Worm (Caenorhabditis elegans) whole organism, L4 larva: ENCODE data around the gene C55A6.10.

Source experiments
- D1046.2 ChIP-seq: fragments of 200-800 bp; sonication (Bioruptor generic); IDR thresholded peaks from 2 replicates; pipeline ENCODE4 v1.3.6; 2022; ENCODE audit warnings: missing genetic modification characterization, missing compliant biosample characterization
- F10B5.3 ChIP-seq: sonication (generic microtip); optimal IDR thresholded peaks from 2 replicates; lab custom pipeline; 2016; ENCODE audit warnings: mild to moderate bottlenecking, missing genetic modification characterization, missing compliant biosample characterization
- F44E2.7 ChIP-seq: fragments of 200-800 bp; sonication (Bioruptor generic); IDR thresholded peaks from 2 replicates; pipeline ENCODE4 v2.1.2; 2022; ENCODE audit warnings: missing genetic modification characterization, missing compliant biosample characterization
- F49E8.2 ChIP-seq: sonication (generic microtip); optimal IDR thresholded peaks from 2 replicates; lab custom pipeline; 2016; ENCODE audit warnings: missing compliant biosample characterization, mild to moderate bottlenecking, missing genetic modification characterization, borderline replicate concordance
- T26A8.4 ChIP-seq: fragments of 200-800 bp; sonication (Bioruptor generic); IDR thresholded peaks from 2 replicates; pipeline ENCODE4 v1.3.6; 2022; ENCODE audit warnings: missing genetic modification characterization, missing compliant biosample characterization
- Y5F2A.4 ChIP-seq: fragments of 200-800 bp; sonication (Bioruptor generic); optimal IDR thresholded peaks from 2 replicates; lab custom pipeline; 2018; ENCODE audit warnings: mild to moderate bottlenecking, missing genetic modification characterization, missing compliant biosample characterization
- ZK337.2 ChIP-seq: fragments of 200-800 bp; sonication (Bioruptor generic); IDR thresholded peaks from 2 replicates; pipeline ENCODE4 v1.3.6; 2022; ENCODE audit warnings: missing genetic modification reagents, missing genetic modification characterization, missing compliant biosample characterization
- aha-1 ChIP-seq: fragments of 150-350 bp; peaks from one replicate; lab custom pipeline; 2014; ENCODE audit warnings: missing biosample characterization, missing genetic modification characterization
- ceh-20 ChIP-seq: fragments of 200-800 bp; sonication (Bioruptor generic); IDR thresholded peaks from 2 replicates; pipeline ENCODE4 v1.3.6; 2022; ENCODE audit warnings: missing genetic modification reagents, missing genetic modification characterization, missing compliant biosample characterization
- ceh-28 ChIP-seq: fragments of 150-350 bp; optimal IDR thresholded peaks from 2 replicates; lab custom pipeline; 2014; ENCODE audit warnings: missing biosample characterization, missing genetic modification reagents, missing genetic modification characterization
- ceh-32 ChIP-seq: sonication (generic microtip); optimal IDR thresholded peaks from 2 replicates; lab custom pipeline; 2016; ENCODE audit warnings: mild to moderate bottlenecking, missing genetic modification characterization, missing compliant biosample characterization; ENCODE audit not compliant: poor library complexity
- cey-2 ChIP-seq: sonication (generic microtip); optimal IDR thresholded peaks from 3 replicates; lab custom pipeline; 2017; ENCODE audit warnings: missing genetic modification characterization, mild to moderate bottlenecking, missing compliant biosample characterization, antibody characterized with exemption, borderline replicate concordance; ENCODE audit not compliant: insufficient read depth
- ctbp-1 ChIP-seq: fragments of 200-800 bp; sonication (Bioruptor generic); IDR thresholded peaks from 2 replicates; pipeline ENCODE4 v1.3.6; 2022; ENCODE audit warnings: missing genetic modification reagents, missing genetic modification characterization, missing compliant biosample characterization
- daf-16 ChIP-seq, 3 experiments: sonication (generic microtip); optimal IDR thresholded peaks; 2 replicates each; lab custom pipeline; 2016 to 2017; ENCODE audit warnings: missing genetic modification characterization in 3 of 3, missing genetic modification reagents in 3 of 3, mild to moderate bottlenecking in 2 of 3, missing compliant biosample characterization in 2 of 3, missing biosample characterization in 1 of 3, moderate library complexity in 1 of 3
- daf-8 ChIP-seq: fragments of 200-800 bp; sonication (Bioruptor generic); IDR thresholded peaks from 2 replicates; pipeline ENCODE4 v1.3.6; 2022; ENCODE audit warnings: missing genetic modification characterization, missing compliant biosample characterization
- duxl-1 ChIP-seq: sonication (generic microtip); optimal IDR thresholded peaks from 2 replicates; lab custom pipeline; 2016; ENCODE audit warnings: mild to moderate bottlenecking, missing genetic modification characterization, moderate library complexity, missing compliant biosample characterization; ENCODE audit not compliant: poor library complexity
- dve-1 ChIP-seq: sonication (generic microtip); optimal IDR thresholded peaks from 2 replicates; lab custom pipeline; 2017; ENCODE audit warnings: antibody characterized with exemption, mild to moderate bottlenecking, missing genetic modification characterization, missing compliant biosample characterization; ENCODE audit not compliant: insufficient read depth
- egl-27 ChIP-seq: sonication (generic microtip); optimal IDR thresholded peaks from 3 replicates; lab custom pipeline; 2017; ENCODE audit warnings: missing biosample characterization, missing genetic modification reagents, missing genetic modification characterization
- egl-43 ChIP-seq: fragments of 200-800 bp; sonication (Bioruptor generic); IDR thresholded peaks from 2 replicates; pipeline ENCODE4 v1.3.6; 2022; ENCODE audit warnings: missing genetic modification reagents, missing genetic modification characterization, missing compliant biosample characterization
- fkh-10 ChIP-seq: fragments of 150-350 bp; optimal IDR thresholded peaks from 2 replicates; lab custom pipeline; 2014; ENCODE audit warnings: missing biosample characterization, missing genetic modification reagents, missing genetic modification characterization
- fos-1 ChIP-seq: fragments of 150-350 bp; optimal IDR thresholded peaks from 2 replicates; lab custom pipeline; 2014; ENCODE audit warnings: missing biosample characterization, missing genetic modification characterization
- hif-1 ChIP-seq, 2 experiments: sonication (generic microtip); optimal IDR thresholded peaks; 2 replicates each; lab custom pipeline; 2016 to 2017; ENCODE audit warnings: missing compliant biosample characterization in 2 of 2, missing genetic modification characterization in 2 of 2, missing genetic modification reagents in 2 of 2, missing genotype in 2 of 2, mild to moderate bottlenecking in 1 of 2
- hlh-11 ChIP-seq: fragments of 200-800 bp; sonication (Bioruptor generic); optimal IDR thresholded peaks from 2 replicates; lab custom pipeline; 2018; ENCODE audit warnings: mild to moderate bottlenecking, missing genetic modification characterization, missing compliant biosample characterization
- hmg-1.1 ChIP-seq: fragments of 200-800 bp; sonication (Bioruptor generic); IDR thresholded peaks from 2 replicates; pipeline ENCODE4 v1.3.6; 2022; ENCODE audit warnings: missing genetic modification reagents, missing genetic modification characterization, missing compliant biosample characterization
- lim-7 ChIP-seq: fragments of 200-800 bp; sonication (Bioruptor generic); IDR thresholded peaks from 2 replicates; pipeline ENCODE4 v1.3.6; 2022; ENCODE audit warnings: missing genetic modification characterization, missing compliant biosample characterization
- lin-15B ChIP-seq: fragments of 150-350 bp; sonication (generic microtip); optimal IDR thresholded peaks from 3 replicates; lab custom pipeline; 2014; ENCODE audit warnings: missing biosample characterization, missing genetic modification characterization
- lin-38 ChIP-seq: fragments of 200-800 bp; sonication (Bioruptor generic); IDR thresholded peaks from 2 replicates; pipeline ENCODE4 v1.3.6; 2022; ENCODE audit warnings: missing genetic modification reagents, missing genetic modification characterization, missing compliant biosample characterization
- lir-3 ChIP-seq: sonication (generic microtip); optimal IDR thresholded peaks from 2 replicates; lab custom pipeline; 2016; ENCODE audit warnings: mild to moderate bottlenecking, missing genetic modification characterization, missing compliant biosample characterization
- mdl-1 ChIP-seq, 2 experiments: fragments of 150-350 bp in 1 of 2; sonication (generic microtip) in 1 of 2; optimal IDR thresholded peaks; 2 replicates each; lab custom pipeline; 2014 to 2017; ENCODE audit warnings: missing biosample characterization in 2 of 2, missing genetic modification characterization in 2 of 2
- mdt-29 ChIP-seq: fragments of 200-800 bp; sonication (Bioruptor generic); IDR thresholded peaks from 2 replicates; pipeline ENCODE4 v1.3.6; 2022; ENCODE audit warnings: missing genetic modification reagents, missing genetic modification characterization, missing compliant biosample characterization
- mes-2 ChIP-seq: sonication (generic microtip); optimal IDR thresholded peaks from 2 replicates; lab custom pipeline; 2016; ENCODE audit warnings: missing genotype, mild to moderate bottlenecking, missing genetic modification characterization, missing compliant biosample characterization; ENCODE audit not compliant: poor library complexity, severe bottlenecking
- mxl-3 ChIP-seq: fragments of 200-800 bp; sonication (Bioruptor generic); optimal IDR thresholded peaks from 2 replicates; lab custom pipeline; 2018; ENCODE audit warnings: mild to moderate bottlenecking, missing genetic modification characterization, missing compliant biosample characterization
- nhr-11 ChIP-seq: fragments of 150-350 bp; optimal IDR thresholded peaks from 2 replicates; lab custom pipeline; 2014; ENCODE audit warnings: missing biosample characterization, missing genetic modification characterization
- nhr-25 ChIP-seq: sonication (generic microtip); optimal IDR thresholded peaks from 2 replicates; lab custom pipeline; 2017; ENCODE audit warnings: missing genetic modification characterization, mild to moderate bottlenecking, missing compliant biosample characterization, antibody characterized with exemption, moderate library complexity, borderline replicate concordance; ENCODE audit not compliant: insufficient read depth
- nhr-28 ChIP-seq: fragments of 150-350 bp; optimal IDR thresholded peaks from 2 replicates; lab custom pipeline; 2014; ENCODE audit warnings: missing biosample characterization, missing genetic modification characterization
- pha-4 ChIP-seq, 2 experiments: fragments of 150-350 bp in 1 of 2; fragments of 200-800 bp in 1 of 2; sonication (Bioruptor generic) in 1 of 2; IDR thresholded peaks in 1 of 2; optimal IDR thresholded peaks in 1 of 2; 2 replicates each; pipeline versions ENCODE4 v1.3.6 to Lab custom; 2014 to 2022; ENCODE audit warnings: missing genetic modification characterization in 2 of 2, missing genetic modification reagents in 2 of 2, missing biosample characterization in 1 of 2, missing compliant biosample characterization in 1 of 2
- php-3 ChIP-seq: fragments of 200-800 bp; sonication (Bioruptor generic); IDR thresholded peaks from 2 replicates; pipeline ENCODE4 v1.3.6; 2022; ENCODE audit warnings: missing genetic modification reagents, missing genetic modification characterization, missing compliant biosample characterization
- snpc-1.2 ChIP-seq: fragments of 200-800 bp; sonication (Bioruptor generic); IDR thresholded peaks from 2 replicates; pipeline ENCODE4 v1.3.6; 2022; ENCODE audit warnings: missing genetic modification reagents, missing genetic modification characterization, missing compliant biosample characterization
- unc-130 ChIP-seq: sonication (generic microtip); optimal IDR thresholded peaks from 2 replicates; lab custom pipeline; 2016; ENCODE audit warnings: missing genetic modification reagents, missing genetic modification characterization, missing compliant biosample characterization
- unc-62 ChIP-seq, 3 experiments: fragments of 150-350 bp in 1 of 3; sonication (generic microtip); optimal IDR thresholded peaks in 2 of 3; peaks in 1 of 3; 1 replicate in 1 of 3; 2 replicates in 2 of 3; lab custom pipeline; 2014 to 2017; ENCODE audit warnings: missing biosample characterization in 3 of 3, missing genetic modification characterization in 3 of 3, missing genetic modification reagents in 3 of 3, missing genotype in 1 of 3
- zip-2 ChIP-seq: fragments of 150-350 bp; optimal IDR thresholded peaks from 2 replicates; lab custom pipeline; 2014; ENCODE audit warnings: missing biosample characterization, missing genetic modification characterization
- ztf-11 ChIP-seq: fragments of 150-350 bp; optimal IDR thresholded peaks from 2 replicates; lab custom pipeline; 2014; ENCODE audit warnings: missing biosample characterization, missing genetic modification characterization

C55A6.10 gene

ce11 chrV:11517789-11518188 is 12.6 kb downstream of the C55A6.10 start, which contains the start of gene C55A6.4:
Gene C55A6.4, minus strand, starts transcription at chrV:11517889.
- no peak for TF ChIP-seq fkh-10 (GFP tag; lab: Kevin White, UChicago)
- no peak for TF ChIP-seq php-3 (GFP tag; lab: Robert Waterston, UW)
- TF ChIP-seq Y5F2A.4, result no peak
- no peak for TF ChIP-seq ztf-11
- no peak for TF ChIP-seq egl-27
- TF ChIP-seq snpc-1.2 (GFP tag; lab: Robert Waterston, UW), result no peak
- TF ChIP-seq unc-130 (GFP tag; lab: Kevin White, UChicago), result no peak
- no peak for TF ChIP-seq ZK337.2 (GFP tag; lab: Robert Waterston, UW)
- no peak for TF ChIP-seq ceh-32 (tag; lab: Kevin White, UChicago)
- no peak for TF ChIP-seq daf-8 (GFP tag; lab: Robert Waterston, UW)

DNA sequence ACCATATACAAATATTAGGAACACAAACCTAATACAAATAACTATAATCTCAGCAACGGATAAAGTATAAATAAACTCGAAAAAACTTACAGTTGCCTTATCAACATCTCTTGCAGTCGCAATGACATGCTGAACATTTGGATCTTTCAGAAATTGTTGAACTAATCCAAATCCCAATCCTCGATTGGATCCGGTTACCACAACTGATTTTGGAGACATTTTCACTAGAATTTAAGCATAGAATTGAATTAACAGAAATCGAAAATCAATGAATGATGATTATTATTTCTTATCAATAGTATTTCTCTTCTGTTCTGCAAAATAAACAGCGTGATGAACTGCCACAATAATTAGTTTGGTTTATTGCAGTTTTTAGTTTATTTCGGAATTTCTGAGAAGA is 15.1 kb downstream of the C55A6.10 start, which contains the start of the genes C55A6.11 and C55A6.7:
TSS of gene C55A6.11 (plus strand) at position 301 of the 400 bp plus-strand sequence.
TSS of gene C55A6.7 (minus strand) at position 316 of the 400 bp plus-strand sequence.
- no peak for TF ChIP-seq mxl-3 (GFP tag; lab: Kevin White, UChicago)
- peak in 1 of 2 experiments; percentile 86 for TF ChIP-seq unc-62 (GFP tag; optimal IDR thresholded peaks at IDR 0.05 in 1 of 2; lab: Kevin White, UChicago)
- TF ChIP-seq unc-62 (tag; optimal IDR thresholded peaks at IDR 0.05; lab: Kevin White, UChicago), result no peak
- no peak for TF ChIP-seq F44E2.7
- TF ChIP-seq lin-38 (GFP tag; lab: Robert Waterston, UW), result no peak
- no peak for TF ChIP-seq daf-16 (GFP tag; optimal IDR thresholded peaks at IDR 0.05; lab: Kevin White, UChicago)
- peak; percentile 29 for TF ChIP-seq daf-16 (tag; optimal IDR thresholded peaks at IDR 0.05; lab: Kevin White, UChicago)

- no peak for TF ChIP-seq nhr-25
- TF ChIP-seq egl-43 (GFP tag; lab: Robert Waterston, UW), result 0 out of 2 replicates have a peak, but pooled peaks have one; percentile 46
- peak; percentile 86 for TF ChIP-seq duxl-1 (tag; lab: Kevin White, UChicago)
- peak; percentile 81 for TF ChIP-seq dve-1
- TF ChIP-seq F10B5.3 (tag; lab: Kevin White, UChicago), result peak; percentile 73
- TF ChIP-seq unc-62 (GFP tag; optimal IDR thresholded peaks at IDR 0.05 in 1 of 2; lab: Kevin White, UChicago), result peak in 1 of 2 experiments; percentile 72
- no peak for TF ChIP-seq unc-62 (tag; optimal IDR thresholded peaks at IDR 0.05; lab: Kevin White, UChicago)
- 0 out of 2 replicates have a peak, but pooled peaks have one; percentile 31 for TF ChIP-seq D1046.2 (GFP tag; lab: Robert Waterston, UW)
- TF ChIP-seq nhr-28 (tag; lab: Kevin White, UChicago), result peak; percentile 79
- peak; percentile 96 for TF ChIP-seq aha-1 (tag; lab: Kevin White, UChicago)
- TF ChIP-seq hlh-11 (tag; lab: Kevin White, UChicago), result peak; percentile 85
- TF ChIP-seq cey-2, result no peak
- peak; percentile 57 for TF ChIP-seq fkh-10 (GFP tag; lab: Kevin White, UChicago)
- TF ChIP-seq ceh-20 (GFP tag; lab: Robert Waterston, UW), result peak; percentile 82
- TF ChIP-seq nhr-11 (tag; lab: Kevin White, UChicago), result peak; percentile 57
- TF ChIP-seq mdt-29, result peak; percentile 82
- TF ChIP-seq fos-1 (tag; lab: Kevin White, UChicago), result no peak
- peak in 1 of 2 experiments; percentile 45 for TF ChIP-seq hif-1 (tag; optimal IDR thresholded peaks at IDR 0.05; lab: Kevin White, UChicago)
- no peak for TF ChIP-seq unc-130 (GFP tag; lab: Kevin White, UChicago)
- TF ChIP-seq lin-15B (tag; lab: Kevin White, UChicago), result peak; percentile 9
- peak in 1 of 2 experiments; percentile 52 for TF ChIP-seq mdl-1 (tag; optimal IDR thresholded peaks at IDR 0.05; lab: Kevin White, UChicago)
- TF ChIP-seq mes-2 (tag; lab: Kevin White, UChicago), result peak; percentile 90
- peak; percentile 84 for TF ChIP-seq ctbp-1 (GFP tag; lab: Robert Waterston, UW)
- no peak for TF ChIP-seq pha-4 (GFP tag; IDR thresholded peaks at IDR 0.05; lab: Robert Waterston, UW)
- TF ChIP-seq pha-4 (tag; optimal IDR thresholded peaks at IDR 0.05; lab: Kevin White, UChicago), result no peak
- TF ChIP-seq hmg-1.1 (GFP tag; lab: Robert Waterston, UW), result peak; percentile 81
- no peak for TF ChIP-seq zip-2 (tag; lab: Kevin White, UChicago)
- peak; percentile 32 to 75 for TF ChIP-seq daf-16 (GFP tag; optimal IDR thresholded peaks at IDR 0.05; lab: Kevin White, UChicago)
- no peak for TF ChIP-seq daf-16 (tag; optimal IDR thresholded peaks at IDR 0.05; lab: Kevin White, UChicago)
- peak; percentile 37 for TF ChIP-seq ceh-32 (tag; lab: Kevin White, UChicago)
- TF ChIP-seq T26A8.4 (GFP tag; lab: Robert Waterston, UW), result peak; percentile 90
- TF ChIP-seq F49E8.2 (tag; lab: Kevin White, UChicago), result peak; percentile 80
- TF ChIP-seq mxl-3 (GFP tag; lab: Kevin White, UChicago), result peak; percentile 47
- TF ChIP-seq ceh-28 (tag; lab: Kevin White, UChicago), result no peak
- 0 out of 2 replicates have a peak, but pooled peaks have one; percentile 9 for TF ChIP-seq lim-7 (GFP tag; lab: Robert Waterston, UW)
- TF ChIP-seq lir-3, result no peak
Measured at ce11 chrV:11521448-11521847, 16.3 kb downstream of the C55A6.10 start, which contains the start of gene pafo-1. Gene pafo-1, plus strand, starts transcription at chrV:11521703.
